Worm (Caenorhabditis elegans): ENCODE data around the gene T10H9.1.
A peak's percentile ranks its signal among the peaks of the same experiment; 100 is the strongest.

The T10H9.1 gene

DNA sequence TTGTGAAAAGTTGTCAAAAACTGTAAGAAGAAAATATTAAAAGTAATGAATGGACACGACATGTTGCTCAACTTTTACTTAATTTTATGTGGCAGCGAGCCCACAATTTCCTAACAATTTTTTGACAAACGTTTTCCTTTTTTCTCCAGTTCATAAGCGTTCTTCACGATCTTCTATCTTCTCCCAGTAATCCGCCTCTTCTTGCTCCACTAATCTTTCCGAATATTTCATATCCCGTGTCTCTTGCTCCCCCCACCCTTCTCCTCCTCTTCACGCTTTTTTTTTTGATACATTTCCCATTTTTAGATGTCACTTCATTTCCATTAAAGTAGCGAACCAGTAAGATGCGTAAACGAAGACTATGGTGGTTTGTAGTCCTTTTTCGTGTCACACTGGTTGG is 16.5 kb upstream of the T10H9.1 start, which contains the start of gene scd-2:
TSS of gene scd-2 (plus strand) at position 301 of the 400 bp plus-strand sequence.
- TF ChIP-seq him-1 (tag; optimal IDR thresholded peaks at IDR 0.05) (no peak), W03F9.2 (tag; optimal IDR thresholded peaks at IDR 0.05) (no peak), dao-5 (tag; optimal IDR thresholded peaks at IDR 0.05) (no peak)

DNA sequence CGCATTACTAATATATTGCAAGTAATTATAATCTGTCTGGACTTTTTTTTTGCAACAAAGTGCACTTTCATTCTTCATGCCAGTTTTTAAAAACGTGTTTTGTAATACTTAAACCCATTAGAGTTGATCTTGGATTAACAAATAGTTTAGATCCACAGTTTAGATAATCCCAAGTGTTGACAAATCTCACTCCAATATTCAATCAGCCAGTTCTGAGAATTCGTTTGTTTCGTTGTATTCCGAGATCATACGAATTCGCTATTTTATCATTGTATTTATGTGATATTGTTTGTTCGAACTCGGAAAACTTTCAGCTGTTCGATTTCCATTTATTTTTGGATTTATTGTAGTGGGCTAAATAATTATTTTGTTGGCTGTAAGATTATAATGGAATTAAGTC is 3.6 kb upstream of the T10H9.1 start:
- TF ChIP-seq W03F9.2 (tag; optimal IDR thresholded peaks at IDR 0.05): no peak
- no peak for TF ChIP-seq him-1 (tag; optimal IDR thresholded peaks at IDR 0.05)
- TF ChIP-seq dao-5 (tag; optimal IDR thresholded peaks at IDR 0.05): no peak

DNA sequence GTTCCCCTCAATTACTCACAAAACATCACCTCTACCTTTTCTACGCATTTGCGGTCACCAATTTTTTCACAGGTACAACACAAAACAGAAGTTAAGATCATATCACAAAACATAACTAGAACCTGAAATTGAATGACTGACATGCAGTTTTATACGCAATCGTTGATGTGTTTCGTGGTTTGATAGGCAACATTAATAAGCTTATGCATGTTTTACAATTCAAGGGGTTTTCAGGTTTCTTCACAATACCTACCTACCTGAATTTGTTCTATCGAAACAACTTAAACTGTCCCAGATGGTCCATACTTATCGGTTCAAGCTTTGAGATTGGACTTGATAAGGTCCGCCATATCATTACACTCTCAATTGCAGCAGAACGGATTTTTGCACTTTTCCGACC is 1.1 kb downstream of the T10H9.1 start:
- TF ChIP-seq him-1 (tag; optimal IDR thresholded peaks at IDR 0.05): no peak
- TF ChIP-seq W03F9.2 (tag; optimal IDR thresholded peaks at IDR 0.05): no peak
- no peak for TF ChIP-seq dao-5 (tag; optimal IDR thresholded peaks at IDR 0.05)

DNA sequence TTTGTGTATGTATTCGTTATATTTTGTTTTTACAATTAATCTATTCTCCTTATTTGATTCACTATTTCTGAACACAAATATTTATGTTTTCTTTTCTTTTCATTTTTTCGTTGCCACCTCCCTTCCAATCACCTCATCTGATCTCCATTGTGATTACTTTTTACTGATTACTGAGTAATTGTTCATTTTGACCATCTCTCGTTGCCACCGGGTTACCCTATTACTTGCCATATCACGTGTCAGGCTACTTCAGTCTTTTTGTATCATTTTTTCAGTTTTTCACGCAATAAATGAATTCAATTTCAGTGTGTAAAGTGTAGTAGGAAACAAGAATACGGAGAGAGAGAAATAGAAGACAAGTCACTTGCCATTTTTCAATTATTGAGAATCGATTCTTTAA is 2.6 kb downstream of the T10H9.1 start, which contains the start of gene T10H9.8:
TSS of gene T10H9.8 (plus strand) at position 301 of the 400 bp plus-strand sequence.
- TF ChIP-seq W03F9.2 (tag; optimal IDR thresholded peaks at IDR 0.05): no peak

DNA sequence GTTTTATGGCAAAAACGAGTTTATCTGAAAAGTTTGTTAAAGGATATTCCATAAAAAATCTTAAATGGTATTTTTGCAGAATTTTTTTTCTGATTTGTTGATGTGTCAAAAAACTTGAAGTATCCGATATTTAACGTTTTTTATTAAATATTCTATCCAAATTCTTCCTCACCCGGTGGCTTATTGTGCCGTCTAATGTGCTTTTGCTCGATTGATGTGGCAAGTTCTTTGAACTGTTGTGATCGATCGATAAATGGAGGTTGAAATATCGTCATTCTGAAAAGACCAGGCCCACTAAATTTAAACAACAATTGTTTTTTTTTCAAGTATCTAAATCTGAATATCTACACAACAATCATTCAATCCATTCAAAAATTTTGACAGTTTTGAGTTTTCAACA is 5.8 kb downstream of the T10H9.1 start, which contains the start of gene syx-18:
TSS of gene syx-18 (minus strand) at position 276 of the 400 bp plus-strand sequence.
- TF ChIP-seq dao-5 (tag; optimal IDR thresholded peaks at IDR 0.05): peak; percentile 2
- no peak for TF ChIP-seq W03F9.2 (tag; optimal IDR thresholded peaks at IDR 0.05)
- peak; percentile 55 for TF ChIP-seq him-1 (tag; optimal IDR thresholded peaks at IDR 0.05)

DNA sequence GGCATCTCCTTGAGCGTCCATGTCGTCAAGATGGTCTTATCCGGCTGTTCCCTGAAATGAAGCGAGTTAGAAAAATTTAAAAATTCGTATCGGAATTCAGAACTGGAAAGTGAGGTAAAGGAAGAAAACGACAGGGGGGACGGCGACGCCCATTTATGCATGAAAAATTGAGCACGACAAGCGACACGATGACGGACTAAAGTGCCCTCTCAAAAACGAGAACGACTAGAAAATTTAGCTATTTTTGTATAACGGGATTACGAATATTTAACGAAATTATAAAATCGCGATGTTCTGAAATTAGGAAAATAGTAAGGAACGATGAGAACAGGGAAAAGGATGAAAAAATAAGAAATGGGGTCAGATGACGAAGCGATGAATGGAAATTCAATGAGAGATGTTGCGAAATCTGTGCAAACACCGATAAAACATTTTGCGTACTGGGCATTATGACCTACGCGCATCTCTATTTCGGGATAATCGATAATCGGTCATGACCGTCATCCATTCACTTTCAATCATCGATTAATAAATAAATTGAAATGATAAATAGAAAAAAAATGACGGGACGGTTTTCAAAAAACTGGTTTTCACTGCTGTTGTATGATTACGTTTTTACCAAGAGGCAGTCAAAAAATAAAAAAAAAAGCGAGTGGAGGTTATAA is 7.2 kb downstream of the T10H9.1 start, which contains the start of gene snb-1:
TSS of gene snb-1 (minus strand) at position 51 of the 665 bp plus-strand sequence.
- TF ChIP-seq W03F9.2 (tag; optimal IDR thresholded peaks at IDR 0.05): peak; percentile 75
- no peak for TF ChIP-seq him-1 (tag; optimal IDR thresholded peaks at IDR 0.05)
- no peak for TF ChIP-seq dao-5 (tag; optimal IDR thresholded peaks at IDR 0.05)

DNA sequence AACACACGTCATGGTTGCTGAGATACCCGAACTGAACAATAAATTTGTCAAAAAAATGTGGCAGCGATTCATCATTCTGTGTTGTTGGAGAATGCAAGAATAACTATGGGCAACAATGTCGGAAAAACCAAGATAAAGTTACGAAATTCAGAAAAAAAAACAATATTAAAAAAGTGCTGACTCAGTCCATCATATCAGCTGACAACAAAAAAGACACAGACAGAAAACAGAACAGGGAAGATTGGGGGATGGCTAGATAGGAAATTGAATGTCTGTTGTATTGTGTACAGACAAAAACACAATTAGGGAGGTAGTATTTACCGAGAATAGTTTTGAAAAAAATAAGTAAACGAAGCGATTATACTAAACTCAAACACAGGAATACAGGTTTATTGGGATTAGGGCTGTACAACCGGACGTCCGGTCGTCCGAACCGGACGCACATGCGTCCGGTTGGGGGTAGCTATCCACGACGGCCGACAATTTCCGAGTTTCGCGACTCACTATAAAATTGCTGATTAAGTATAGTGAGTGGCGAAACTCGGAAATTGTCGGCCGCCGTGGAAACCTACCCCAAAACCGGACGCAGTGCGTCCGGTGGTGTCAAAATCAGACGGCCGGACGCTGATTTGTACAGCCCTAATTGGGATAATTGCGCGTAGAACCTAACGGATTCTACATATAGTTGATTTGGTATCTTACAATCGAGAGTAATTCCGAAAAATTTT is 8.3 kb downstream of the T10H9.1 start:
- no peak for TF ChIP-seq dao-5 (tag; optimal IDR thresholded peaks at IDR 0.05)
- TF ChIP-seq him-1 (tag; optimal IDR thresholded peaks at IDR 0.05): no peak
- no peak for TF ChIP-seq W03F9.2 (tag; optimal IDR thresholded peaks at IDR 0.05)

DNA sequence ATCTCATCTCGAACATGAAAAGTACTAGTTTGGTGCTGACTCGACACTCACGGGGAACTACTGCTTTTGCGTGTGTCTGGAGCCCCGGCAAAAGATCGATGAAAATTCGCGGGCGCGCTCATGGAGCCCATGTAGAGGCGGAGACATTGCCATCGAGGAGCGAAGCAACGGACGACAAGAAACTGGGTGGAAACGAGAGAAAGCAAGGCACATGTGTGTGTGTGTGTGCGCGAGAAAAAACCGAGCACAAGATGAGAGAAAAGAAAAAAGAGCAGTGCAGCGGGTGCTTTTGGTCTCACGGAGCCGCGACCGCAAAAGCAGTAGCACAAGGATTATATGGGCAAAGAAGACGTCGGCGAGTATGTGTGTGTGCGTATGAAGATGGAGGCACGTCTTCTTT is 9.3 kb downstream of the T10H9.1 start:
- no peak for TF ChIP-seq W03F9.2 (tag; optimal IDR thresholded peaks at IDR 0.05)
- peak; percentile 76 for TF ChIP-seq him-1 (tag; optimal IDR thresholded peaks at IDR 0.05)
- TF ChIP-seq dao-5 (tag; optimal IDR thresholded peaks at IDR 0.05): no peak

DNA sequence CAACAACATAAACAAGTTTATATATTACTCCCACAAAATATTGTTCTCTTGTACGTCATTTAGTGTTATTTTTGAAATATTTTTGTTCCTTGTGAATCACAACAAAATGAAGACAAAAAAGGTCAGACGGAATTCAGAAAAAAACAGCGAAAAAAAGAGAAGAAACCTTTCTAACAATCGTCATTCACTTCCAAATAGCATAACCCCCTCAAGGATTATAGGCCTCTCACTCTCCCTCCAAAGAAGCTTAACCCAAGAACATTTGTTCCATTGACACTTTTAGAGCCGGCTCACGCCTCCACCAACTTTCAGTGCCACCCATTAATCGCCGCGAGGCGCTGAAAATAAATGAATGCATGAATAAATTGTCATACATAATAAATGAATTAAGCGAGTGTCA is 10.1 kb downstream of the T10H9.1 start:
- no peak for TF ChIP-seq W03F9.2 (tag; optimal IDR thresholded peaks at IDR 0.05)
- TF ChIP-seq him-1 (tag; optimal IDR thresholded peaks at IDR 0.05): no peak
- no peak for TF ChIP-seq dao-5 (tag; optimal IDR thresholded peaks at IDR 0.05)

DNA sequence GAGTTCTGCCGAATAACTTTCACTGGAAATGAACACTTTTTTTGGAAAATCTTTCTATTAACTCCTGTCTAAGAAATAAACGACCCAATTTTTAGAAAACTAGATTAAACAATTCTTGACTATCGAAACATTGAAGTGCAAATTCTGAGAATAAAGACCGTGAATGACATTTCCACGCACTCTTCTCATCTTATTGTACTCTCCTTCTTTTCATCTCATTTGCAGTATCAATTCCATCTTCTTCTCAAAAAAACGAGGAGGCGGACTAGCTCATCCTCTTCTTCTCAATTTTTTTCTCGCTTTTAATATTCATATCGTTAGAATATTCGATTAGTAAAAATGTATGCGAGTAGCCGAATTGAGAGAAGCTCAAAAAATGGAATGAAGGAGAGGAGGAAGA is 12.2 kb downstream of the T10H9.1 start:
- TF ChIP-seq dao-5 (tag; optimal IDR thresholded peaks at IDR 0.05) (no peak), him-1 (tag; optimal IDR thresholded peaks at IDR 0.05) (no peak), W03F9.2 (tag; optimal IDR thresholded peaks at IDR 0.05) (no peak)

DNA sequence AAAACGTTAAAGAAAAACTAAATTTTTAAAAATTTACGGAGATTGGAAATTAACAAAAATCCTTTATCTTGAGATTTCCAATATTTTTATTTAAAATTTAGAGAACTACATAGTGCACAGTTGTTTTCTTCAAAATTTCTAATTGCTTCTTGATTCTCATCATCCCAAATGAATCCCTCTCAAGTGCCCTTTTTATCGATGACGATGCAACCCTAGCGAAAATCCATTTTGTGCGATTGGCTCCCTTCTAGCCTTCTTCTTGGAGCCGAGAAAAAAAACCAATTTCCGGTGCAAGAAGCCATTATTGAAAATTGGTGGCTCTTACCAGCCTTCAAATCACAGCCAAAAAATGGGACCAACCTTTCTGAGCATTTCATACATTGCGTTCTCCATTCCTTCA is 13.1 kb downstream of the T10H9.1 start:
- no peak for TF ChIP-seq him-1 (tag; optimal IDR thresholded peaks at IDR 0.05)
- TF ChIP-seq W03F9.2 (tag; optimal IDR thresholded peaks at IDR 0.05): no peak
- no peak for TF ChIP-seq dao-5 (tag; optimal IDR thresholded peaks at IDR 0.05)

DNA sequence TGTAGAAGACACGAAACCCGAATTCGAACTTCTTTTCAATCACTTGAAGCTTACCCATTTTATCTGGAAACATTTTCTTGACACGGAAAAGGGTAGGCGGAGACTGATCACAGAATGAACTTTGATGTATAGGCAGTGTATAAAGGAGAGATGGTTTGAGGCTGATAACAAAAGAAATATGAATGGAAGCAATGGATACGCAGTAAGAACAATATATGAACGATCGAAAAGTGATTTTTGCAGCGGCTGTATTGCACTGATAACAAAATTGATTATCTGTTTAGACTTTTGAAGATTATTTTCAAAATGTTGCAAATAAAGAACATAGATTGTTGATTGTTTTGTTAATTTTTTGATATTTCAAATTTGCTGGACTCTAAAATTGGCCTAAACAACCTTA is 16.3 kb downstream of the T10H9.1 start, which contains the start of gene pmp-5:
TSS of gene pmp-5 (minus strand) at position 63 of the 400 bp plus-strand sequence.
- no peak for TF ChIP-seq dao-5 (tag; optimal IDR thresholded peaks at IDR 0.05)
- no peak for TF ChIP-seq him-1 (tag; optimal IDR thresholded peaks at IDR 0.05)
- no peak for TF ChIP-seq W03F9.2 (tag; optimal IDR thresholded peaks at IDR 0.05)

DNA sequence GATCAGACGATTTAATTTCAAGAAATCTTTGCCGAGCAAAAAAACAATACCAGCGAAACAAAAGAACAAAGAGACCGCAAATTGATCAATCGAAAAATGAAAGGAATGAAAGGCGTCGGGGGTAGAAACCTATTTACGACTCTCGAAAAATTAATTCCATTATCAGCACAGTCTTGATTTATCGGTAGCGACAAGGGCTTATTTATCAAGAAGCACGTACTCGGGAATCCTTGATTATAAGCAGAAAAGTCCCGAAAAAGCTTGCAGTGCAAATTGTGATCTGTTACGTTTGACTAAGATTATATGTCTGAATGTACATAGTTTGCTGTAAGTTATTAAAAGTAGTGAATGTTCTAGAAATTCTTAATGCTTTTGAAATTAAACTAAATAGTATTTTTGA is 17.1 kb downstream of the T10H9.1 start:
- TF ChIP-seq dao-5 (tag; optimal IDR thresholded peaks at IDR 0.05): no peak
- no peak for TF ChIP-seq him-1 (tag; optimal IDR thresholded peaks at IDR 0.05)
- no peak for TF ChIP-seq W03F9.2 (tag; optimal IDR thresholded peaks at IDR 0.05)

DNA sequence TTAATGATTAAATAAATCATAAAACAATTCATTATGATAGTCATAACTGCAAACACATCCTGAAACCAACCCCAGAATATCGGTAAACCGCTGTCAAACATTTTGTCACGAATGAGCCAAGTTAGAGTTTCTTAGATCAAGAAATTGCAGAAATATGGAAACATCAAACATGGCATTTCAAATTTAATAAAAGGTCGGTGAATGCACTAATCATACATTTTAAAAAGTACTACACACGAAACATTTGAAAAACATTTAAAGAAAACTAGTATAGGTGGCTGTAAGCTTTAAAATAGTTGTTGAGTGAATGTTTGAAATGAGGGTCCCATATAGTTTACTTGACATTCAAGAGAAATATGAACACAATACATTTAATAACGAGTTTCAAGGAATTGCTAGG is 19.3 kb downstream of the T10H9.1 start, which contains the start of gene str-180:
TSS of gene str-180 (minus strand) at position 101 of the 400 bp plus-strand sequence.
- TF ChIP-seq W03F9.2 (tag; optimal IDR thresholded peaks at IDR 0.05): no peak
- TF ChIP-seq dao-5 (tag; optimal IDR thresholded peaks at IDR 0.05): no peak
- TF ChIP-seq him-1 (tag; optimal IDR thresholded peaks at IDR 0.05): no peak
